Worm (Caenorhabditis elegans) whole organism, L1 larva: ENCODE measurements around the gene tra-2.

Source experiments
- C04F5.9 ChIP-seq: sonication (generic microtip); optimal IDR thresholded peaks from 2 replicates; lab custom pipeline; 2016; ENCODE audit warnings: missing genetic modification characterization, missing compliant biosample characterization
- C34B4.2 ChIP-seq: sonication (generic microtip); optimal IDR thresholded peaks from 2 replicates; lab custom pipeline; 2017; ENCODE audit warnings: mild to moderate bottlenecking, missing genetic modification characterization, missing compliant biosample characterization
- Y116A8C.19 ChIP-seq: sonication (generic microtip); optimal IDR thresholded peaks from 2 replicates; lab custom pipeline; 2016; ENCODE audit warnings: missing compliant biosample characterization, missing genetic modification characterization, borderline replicate concordance
- aly-2 ChIP-seq: fragments of 150-350 bp; optimal IDR thresholded peaks from 2 replicates; lab custom pipeline; 2014; ENCODE audit warnings: missing biosample characterization, missing genetic modification characterization
- blmp-1 ChIP-seq: fragments of 150-350 bp; optimal IDR thresholded peaks from 2 replicates; lab custom pipeline; 2014; ENCODE audit warnings: missing biosample characterization, missing genetic modification characterization
- ceh-8 ChIP-seq: fragments of 200-800 bp; sonication (Bioruptor generic); optimal IDR thresholded peaks from 2 replicates; lab custom pipeline; 2018; ENCODE audit warnings: mild to moderate bottlenecking, missing genetic modification characterization, moderate library complexity, missing compliant biosample characterization
- ceh-88 ChIP-seq: fragments of 200-800 bp; sonication (Bioruptor generic); IDR thresholded peaks from 2 replicates; pipeline ENCODE4 v1.3.6; 2022; ENCODE audit warnings: missing genetic modification characterization, missing compliant biosample characterization
- ceh-90 ChIP-seq: sonication (generic microtip); optimal IDR thresholded peaks from 2 replicates; lab custom pipeline; 2016; ENCODE audit warnings: missing genetic modification characterization, missing compliant biosample characterization
- dpl-1 ChIP-seq, 3 experiments: fragments of 150-350 bp in 2 of 3; sonication (generic microtip) in 1 of 3; optimal IDR thresholded peaks; 2 replicates each; lab custom pipeline; 2014 to 2017; ENCODE audit warnings: missing biosample characterization in 3 of 3, missing genetic modification characterization in 3 of 3, missing genetic modification reagents in 3 of 3
- dsc-1 ChIP-seq: sonication (generic microtip); optimal IDR thresholded peaks from 2 replicates; lab custom pipeline; 2016; ENCODE audit warnings: mild to moderate bottlenecking, missing genetic modification characterization, missing compliant biosample characterization
- efl-3 ChIP-seq: fragments of 200-800 bp; sonication (Bioruptor generic); optimal IDR thresholded peaks from 2 replicates; lab custom pipeline; 2018; ENCODE audit warnings: mild to moderate bottlenecking, missing genetic modification characterization, missing compliant biosample characterization
- egl-13 ChIP-seq: sonication (generic microtip); optimal IDR thresholded peaks from 2 replicates; lab custom pipeline; 2016; ENCODE audit warnings: missing genotype, missing genetic modification reagents, missing genetic modification characterization, missing compliant biosample characterization
- elt-2 ChIP-seq: sonication (generic microtip); optimal IDR thresholded peaks from 2 replicates; lab custom pipeline; 2016; ENCODE audit warnings: missing genetic modification characterization, mild to moderate bottlenecking, inconsistent platforms, missing compliant biosample characterization, missing genetic modification reagents
- elt-3 ChIP-seq, 6 experiments: fragments of 150-350 bp in 1 of 6; sonication (generic microtip); optimal IDR thresholded peaks; 2 replicates each; lab custom pipeline; 2017 to 2018; ENCODE audit warnings: missing biosample characterization in 6 of 6, missing genetic modification characterization in 6 of 6, inconsistent platforms in 1 of 6
- ets-5 ChIP-seq: fragments of 200-800 bp; sonication (Bioruptor generic); IDR thresholded peaks from 2 replicates; pipeline ENCODE4 v1.3.6; 2022; ENCODE audit warnings: missing genetic modification characterization, missing compliant biosample characterization
- fkh-10 ChIP-seq: sonication (generic microtip); optimal IDR thresholded peaks from 2 replicates; lab custom pipeline; 2017; ENCODE audit warnings: missing biosample characterization, missing genetic modification reagents, missing genetic modification characterization
- fkh-4 ChIP-seq: sonication (generic microtip); optimal IDR thresholded peaks from 2 replicates; lab custom pipeline; 2016; ENCODE audit warnings: missing compliant biosample characterization, missing genetic modification characterization, borderline replicate concordance
- fkh-8 ChIP-seq: sonication (generic microtip); optimal IDR thresholded peaks from 2 replicates; lab custom pipeline; 2016; ENCODE audit warnings: mild to moderate bottlenecking, missing genetic modification characterization, missing compliant biosample characterization
- fos-1 ChIP-seq: fragments of 150-350 bp; optimal IDR thresholded peaks from 2 replicates; lab custom pipeline; 2014; ENCODE audit warnings: missing biosample characterization, missing genetic modification characterization
- hlh-17 ChIP-seq: fragments of 200-800 bp; sonication (Bioruptor generic); optimal IDR thresholded peaks from 2 replicates; lab custom pipeline; 2018; ENCODE audit warnings: missing genetic modification characterization, mild to moderate bottlenecking, missing compliant biosample characterization, moderate library complexity, borderline replicate concordance
- hlh-4 ChIP-seq: sonication (generic microtip); optimal IDR thresholded peaks from 2 replicates; lab custom pipeline; 2016; ENCODE audit warnings: mild to moderate bottlenecking, missing genetic modification characterization, missing compliant biosample characterization
- hpl-2 ChIP-seq: fragments of 150-350 bp; optimal IDR thresholded peaks from 2 replicates; lab custom pipeline; 2014; ENCODE audit warnings: missing biosample characterization, missing genetic modification reagents, missing genetic modification characterization
- isw-1 ChIP-seq: fragments of 200-800 bp; sonication (Bioruptor generic); IDR thresholded peaks from 2 replicates; pipeline ENCODE4 v1.3.6; 2022; ENCODE audit warnings: missing genetic modification characterization, missing compliant biosample characterization
- jun-1 ChIP-seq: fragments of 150-350 bp; optimal IDR thresholded peaks from 2 replicates; lab custom pipeline; 2014; ENCODE audit warnings: missing biosample characterization, missing genetic modification reagents, missing genetic modification characterization
- lin-13 ChIP-seq: fragments of 150-350 bp; optimal IDR thresholded peaks from 2 replicates; lab custom pipeline; 2014; ENCODE audit warnings: missing biosample characterization, missing genetic modification reagents, missing genetic modification characterization
- lin-14 ChIP-seq: fragments of 200-800 bp; sonication (Bioruptor generic); optimal IDR thresholded peaks from 2 replicates; lab custom pipeline; 2018; ENCODE audit warnings: mild to moderate bottlenecking, missing genetic modification characterization, moderate library complexity, missing compliant biosample characterization
- lin-15B ChIP-seq: fragments of 150-350 bp; sonication (generic microtip); optimal IDR thresholded peaks from 3 replicates; lab custom pipeline; 2014; ENCODE audit warnings: missing biosample characterization, missing genetic modification characterization
- lin-39 ChIP-seq: fragments of 150-350 bp; optimal IDR thresholded peaks from 2 replicates; lab custom pipeline; 2014; ENCODE audit warnings: missing biosample characterization, missing genetic modification reagents, missing genetic modification characterization
- lir-3 ChIP-seq: sonication (generic microtip); optimal IDR thresholded peaks from 2 replicates; lab custom pipeline; 2016; ENCODE audit warnings: mild to moderate bottlenecking, missing genetic modification characterization, moderate library complexity, missing compliant biosample characterization; ENCODE audit not compliant: poor library complexity
- lsy-2 ChIP-seq, 2 experiments: fragments of 150-350 bp; optimal IDR thresholded peaks; 2 replicates each; lab custom pipeline; 2014; ENCODE audit warnings: missing biosample characterization in 2 of 2, missing genetic modification characterization in 2 of 2
- mdl-1 ChIP-seq, 2 experiments: fragments of 150-350 bp; optimal IDR thresholded peaks; 2 replicates each; lab custom pipeline; 2014 to 2017; ENCODE audit warnings: missing biosample characterization in 2 of 2, missing genetic modification characterization in 2 of 2, inconsistent platforms in 1 of 2
- mef-2 ChIP-seq: fragments of 150-350 bp; optimal IDR thresholded peaks from 2 replicates; lab custom pipeline; 2014; ENCODE audit warnings: missing biosample characterization, missing genetic modification characterization
- nhr-19 ChIP-seq: fragments of 200-800 bp; sonication (Bioruptor generic); conservative IDR thresholded peaks from 2 replicates; pipeline ENCODE4 v1.3.6; 2022; ENCODE audit warnings: missing genetic modification characterization, missing compliant biosample characterization
- nhr-237 ChIP-seq: fragments of 150-350 bp; optimal IDR thresholded peaks from 2 replicates; lab custom pipeline; 2014; ENCODE audit warnings: missing biosample characterization, missing genetic modification characterization
- nhr-47 ChIP-seq: sonication (generic microtip); optimal IDR thresholded peaks from 2 replicates; lab custom pipeline; 2016; ENCODE audit warnings: mild to moderate bottlenecking, missing genetic modification characterization, moderate library complexity, missing compliant biosample characterization
- nhr-76 ChIP-seq: sonication (generic microtip); optimal IDR thresholded peaks from 2 replicates; lab custom pipeline; 2017; ENCODE audit warnings: missing biosample characterization, missing genetic modification characterization
- nhr-77 ChIP-seq: fragments of 150-350 bp; optimal IDR thresholded peaks from 2 replicates; lab custom pipeline; 2014; ENCODE audit warnings: missing biosample characterization, missing genetic modification characterization
- nhr-85 ChIP-seq: sonication (generic microtip); peaks from one replicate; lab custom pipeline; 2016; ENCODE audit warnings: missing genetic modification characterization, inconsistent platforms, missing compliant biosample characterization
- nhr-90 ChIP-seq: sonication (generic microtip); optimal IDR thresholded peaks from 2 replicates; lab custom pipeline; 2016; ENCODE audit warnings: mild to moderate bottlenecking, missing genetic modification characterization, missing compliant biosample characterization; ENCODE audit not compliant: poor library complexity
- sup-37 ChIP-seq: fragments of 200-800 bp; sonication (Bioruptor generic); optimal IDR thresholded peaks from 2 replicates; lab custom pipeline; 2018; ENCODE audit warnings: mild to moderate bottlenecking, missing genetic modification characterization, missing compliant biosample characterization
- unc-30 ChIP-seq: sonication (generic microtip); optimal IDR thresholded peaks from 2 replicates; lab custom pipeline; 2017; ENCODE audit warnings: missing biosample characterization, missing genetic modification characterization
- unc-98 ChIP-seq: fragments of 200-800 bp; sonication (Bioruptor generic); IDR thresholded peaks from 2 replicates; pipeline ENCODE4 v1.3.6; 2022; ENCODE audit warnings: missing genetic modification characterization, missing compliant biosample characterization
- xbp-1 ChIP-seq: sonication (generic microtip); optimal IDR thresholded peaks from 2 replicates; lab custom pipeline; 2016; ENCODE audit warnings: missing genetic modification characterization, missing compliant biosample characterization
- zag-1 ChIP-seq: fragments of 150-350 bp; optimal IDR thresholded peaks from 2 replicates; lab custom pipeline; 2014; ENCODE audit warnings: missing biosample characterization, missing genetic modification characterization
- ztf-4 ChIP-seq: fragments of 150-350 bp; optimal IDR thresholded peaks from 2 replicates; lab custom pipeline; 2014; ENCODE audit warnings: missing biosample characterization, missing genetic modification characterization

The tra-2 gene

DNA sequence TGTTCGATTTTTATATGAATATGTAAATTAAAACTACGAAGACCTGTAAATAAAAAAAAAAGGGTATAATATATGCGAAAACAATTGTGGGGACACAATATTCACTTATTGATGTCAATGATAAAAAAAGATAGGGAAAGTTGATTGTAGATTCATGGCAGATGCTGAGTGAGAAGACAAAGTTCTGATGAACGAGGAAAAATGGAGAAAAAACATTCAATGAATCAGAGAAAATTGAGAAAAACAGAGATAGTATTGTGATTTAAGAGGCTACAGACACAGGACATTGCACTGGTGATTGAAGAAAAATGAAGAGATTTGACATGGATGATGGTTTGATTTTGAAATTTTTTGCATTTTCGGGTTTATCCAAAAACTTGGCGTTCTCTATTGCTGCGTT lies 56.8 kb downstream of the tra-2 start (continued):
- TF ChIP-seq efl-3 (no peak), egl-13 (no peak), fkh-8 (tag; lab: Kevin White, UChicago) (no peak), C04F5.9 (tag; lab: Kevin White, UChicago) (no peak), lin-13 (GFP tag; lab: Kevin White, UChicago) (no peak), nhr-85 (peak; percentile 37), C34B4.2 (no peak), xbp-1 (no peak), unc-30 (tag; lab: Kevin White, UChicago) (no peak), dpl-1 (GFP tag; optimal IDR thresholded peaks at IDR 0.05; lab: Kevin White, UChicago) (peak in 2 of 3 experiments; percentile 5 to 21), hpl-2 (no peak), lin-39 (tag; lab: Kevin White, UChicago) (no peak), nhr-77 (tag; lab: Kevin White, UChicago) (no peak), ceh-8 (GFP tag; lab: Kevin White, UChicago) (no peak), blmp-1 (tag; lab: Kevin White, UChicago) (peak; percentile 83), lsy-2 (tag; optimal IDR thresholded peaks at IDR 0.05; lab: Kevin White, UChicago) (peak; percentile 4 to 28), mef-2 (tag; lab: Kevin White, UChicago) (no peak), nhr-90 (no peak), zag-1 (no peak), isw-1 (GFP tag; lab: Robert Waterston, UW) (no peak), fkh-10 (no peak), mdl-1 (tag; optimal IDR thresholded peaks at IDR 0.05; lab: Kevin White, UChicago) (no peak), elt-2 (no peak), ceh-88 (GFP tag; lab: Robert Waterston, UW) (no peak), Y116A8C.19 (tag; lab: Kevin White, UChicago) (no peak), unc-98 (GFP tag; lab: Robert Waterston, UW) (no peak), nhr-19 (GFP tag; lab: Robert Waterston, UW) (no peak), ztf-4 (tag; lab: Kevin White, UChicago) (no peak), aly-2 (tag; lab: Kevin White, UChicago) (no peak), hlh-17 (GFP tag; lab: Kevin White, UChicago) (no peak), ceh-90 (tag; lab: Kevin White, UChicago) (no peak), elt-3 (tag; optimal IDR thresholded peaks at IDR 0.05; lab: Kevin White, UChicago) (peak in 2 of 6 experiments; percentile 3 to 49), lin-14 (peak; percentile 35), ets-5 (GFP tag; lab: Robert Waterston, UW) (no peak), lin-15B (tag; lab: Kevin White, UChicago) (no peak), fos-1 (tag; lab: Kevin White, UChicago) (no peak), sup-37 (GFP tag; lab: Kevin White, UChicago) (no peak), nhr-237 (tag; lab: Kevin White, UChicago) (no peak), hlh-4 (tag; lab: Kevin White, UChicago) (no peak), nhr-47 (tag; lab: Kevin White, UChicago) (no peak), dsc-1 (tag; lab: Kevin White, UChicago) (no peak), nhr-76 (no peak), fkh-4 (tag; lab: Kevin White, UChicago) (no peak), lir-3 (tag; lab: Kevin White, UChicago) (peak; percentile 11), jun-1 (tag; lab: Kevin White, UChicago) (no peak)
